Fruit fly (Drosophila melanogaster) whole organism, embryonic: ENCODE data around the gene dmrt93B.

Source experiments
- Blimp-1 ChIP-seq: fragments of 200-800 bp; sonication (Bioruptor generic); optimal IDR thresholded peaks from 3 replicates; lab custom pipeline; 2018; ENCODE audit warnings: missing biosample characterization, missing genetic modification characterization, mild to moderate bottlenecking, moderate library complexity, missing genetic modification reagents
- CG10462 ChIP-seq: fragments of 200-800 bp; sonication (Bioruptor generic); optimal IDR thresholded peaks from 2 replicates; lab custom pipeline; 2016; ENCODE audit warnings: missing biosample characterization, missing genetic modification characterization
- CG11696 ChIP-seq: fragments of 200-800 bp; sonication (Bioruptor generic); IDR thresholded peaks from 2 replicates; pipeline ENCODE4 v1.3.6; 2022; ENCODE audit warnings: missing biosample characterization, missing genetic modification characterization
- CG12769 ChIP-seq: fragments of 200-800 bp; sonication (Bioruptor generic); optimal IDR thresholded peaks from 2 replicates; lab custom pipeline; 2019; ENCODE audit warnings: missing biosample characterization, mild to moderate bottlenecking, missing genetic modification characterization, moderate library complexity
- CG17568 ChIP-seq: fragments of 200-800 bp; sonication (Bioruptor generic); optimal IDR thresholded peaks from 2 replicates; lab custom pipeline; 2018; ENCODE audit warnings: missing biosample characterization, mild to moderate bottlenecking, missing genetic modification characterization, moderate library complexity
- CG18011 ChIP-seq: fragments of 200-800 bp; sonication (Bioruptor generic); optimal IDR thresholded peaks from 2 replicates; lab custom pipeline; 2017; ENCODE audit warnings: missing biosample characterization, missing genetic modification characterization, mild to moderate bottlenecking, moderate library complexity, missing genotype
- CG2116 ChIP-seq: fragments of 200-800 bp; sonication (Bioruptor generic); optimal IDR thresholded peaks from 3 replicates; lab custom pipeline; 2018; ENCODE audit warnings: missing biosample characterization, mild to moderate bottlenecking, missing genetic modification characterization
- CG2875 ChIP-seq: fragments of 200-800 bp; sonication (Bioruptor generic); optimal IDR thresholded peaks from 2 replicates; lab custom pipeline; 2017; ENCODE audit warnings: missing biosample characterization, mild to moderate bottlenecking, missing genetic modification characterization, missing genetic modification reagents
- CG8089 ChIP-seq: fragments of 200-800 bp; sonication (Bioruptor generic); optimal IDR thresholded peaks from 3 replicates; lab custom pipeline; 2016; ENCODE audit warnings: missing biosample characterization, missing genetic modification characterization
- Drgx ChIP-seq: fragments of 200-800 bp; sonication (Bioruptor generic); IDR thresholded peaks from 2 replicates; pipeline ENCODE4 v1.3.6; 2022; ENCODE audit warnings: missing biosample characterization, missing genetic modification characterization
- Ets65A ChIP-seq: fragments of 200-800 bp; sonication (Bioruptor generic); peaks from one replicate; lab custom pipeline; 2016; ENCODE audit warnings: missing biosample characterization, missing genetic modification characterization
- Hsf ChIP-seq: fragments of 200-800 bp; sonication (Bioruptor generic); optimal IDR thresholded peaks from 3 replicates; lab custom pipeline; 2016; ENCODE audit warnings: missing biosample characterization, missing genetic modification characterization
- Med ChIP-seq: fragments of 200-800 bp; sonication (Bioruptor generic); peaks from one replicate; lab custom pipeline; 2016; ENCODE audit warnings: missing biosample characterization, missing genetic modification characterization, mild to moderate bottlenecking, inconsistent platforms, moderate library complexity
- Oli ChIP-seq: fragments of 200-800 bp; sonication (Bioruptor generic); optimal IDR thresholded peaks from 2 replicates; lab custom pipeline; 2018; ENCODE audit warnings: missing biosample characterization, mild to moderate bottlenecking, missing genetic modification characterization, moderate library complexity
- Pdp1 ChIP-seq, 2 experiments: fragments of 200-800 bp; sonication (Bioruptor generic); optimal IDR thresholded peaks; 3 replicates each; lab custom pipeline; 2016; ENCODE audit warnings: missing biosample characterization in 2 of 2, missing genetic modification characterization in 2 of 2, mild to moderate bottlenecking in 1 of 2, moderate library complexity in 1 of 2
- Sin3A ChIP-seq: fragments of >200 bp; optimal IDR thresholded peaks from 2 replicates; lab custom pipeline; 2018
- Six4 ChIP-seq: fragments of 200-800 bp; sonication (Bioruptor generic); optimal IDR thresholded peaks from 2 replicates; lab custom pipeline; 2016; ENCODE audit warnings: missing biosample characterization, missing genetic modification characterization
- Sry-δ ChIP-seq: fragments of 200-800 bp; sonication (Bioruptor generic); optimal IDR thresholded peaks from 2 replicates; lab custom pipeline; 2016; ENCODE audit warnings: missing biosample characterization, missing genetic modification characterization
- Xrp1 ChIP-seq: fragments of 200-800 bp; sonication (Bioruptor generic); IDR thresholded peaks from 2 replicates; pipeline ENCODE4 v1.3.6; 2022; ENCODE audit warnings: missing biosample characterization, missing genetic modification characterization
- YL-1 ChIP-seq: fragments of 200-800 bp; sonication (Bioruptor generic); optimal IDR thresholded peaks from 3 replicates; lab custom pipeline; 2017; ENCODE audit warnings: missing biosample characterization, mild to moderate bottlenecking, missing genetic modification characterization
- ato ChIP-seq: fragments of 200-800 bp; sonication (Bioruptor generic); IDR thresholded peaks from 2 replicates; pipeline ENCODE4 v1.3.6; 2022; ENCODE audit warnings: missing biosample characterization, missing genetic modification characterization; ENCODE audit not compliant: partially characterized antibody
- cato ChIP-seq: fragments of 200-800 bp; sonication (Bioruptor generic); optimal IDR thresholded peaks from 2 replicates; lab custom pipeline; 2016; ENCODE audit warnings: missing biosample characterization, missing genetic modification characterization, borderline replicate concordance
- chinmo ChIP-seq: fragments of 200-800 bp; sonication (Bioruptor generic); IDR thresholded peaks from 4 replicates; pipeline ENCODE4 v1.3.6; 2022; ENCODE audit warnings: missing biosample characterization, missing genetic modification characterization; ENCODE audit not compliant: partially characterized antibody
- ci ChIP-seq: fragments of 200-800 bp; sonication (Bioruptor generic); IDR thresholded peaks from 3 replicates; pipeline ENCODE4 v1.3.6; 2022; ENCODE audit warnings: missing biosample characterization, missing genetic modification characterization
- corto ChIP-seq: fragments of 200-800 bp; sonication (Bioruptor generic); optimal IDR thresholded peaks from 2 replicates; lab custom pipeline; 2016; ENCODE audit warnings: missing biosample characterization, mild to moderate bottlenecking, missing genetic modification characterization, moderate library complexity
- crp ChIP-seq, 2 experiments: fragments of 200-800 bp; sonication (Bioruptor generic); optimal IDR thresholded peaks; 2 replicates in 1 of 2; 3 replicates in 1 of 2; lab custom pipeline; 2017; ENCODE audit warnings: missing biosample characterization in 2 of 2, missing genetic modification characterization in 2 of 2, mild to moderate bottlenecking in 1 of 2, moderate library complexity in 1 of 2
- gce ChIP-seq: fragments of 200-800 bp; sonication (Bioruptor generic); IDR thresholded peaks from 3 replicates; pipeline ENCODE4 v1.3.6; 2022; ENCODE audit warnings: missing biosample characterization, missing genetic modification characterization
- gsb-n ChIP-seq: fragments of 200-800 bp; sonication (Bioruptor generic); optimal IDR thresholded peaks from 3 replicates; lab custom pipeline; 2018; ENCODE audit warnings: missing biosample characterization, mild to moderate bottlenecking, missing genetic modification characterization
- gt ChIP-seq: fragments of 200-800 bp; sonication (Bioruptor generic); IDR thresholded peaks from 2 replicates; pipeline ENCODE4 v1.3.6; 2022; ENCODE audit warnings: missing biosample characterization, missing genetic modification characterization
- maf-S ChIP-seq: fragments of 200-800 bp; sonication (Bioruptor generic); optimal IDR thresholded peaks from 2 replicates; lab custom pipeline; 2016; ENCODE audit warnings: missing biosample characterization, missing genetic modification characterization
- nom ChIP-seq: fragments of 200-800 bp; sonication (Bioruptor generic); optimal IDR thresholded peaks from 2 replicates; lab custom pipeline; 2017; ENCODE audit warnings: missing biosample characterization, missing genetic modification characterization, mild to moderate bottlenecking, moderate library complexity, missing genetic modification reagents
- sd ChIP-seq: fragments of 200-800 bp; sonication (Bioruptor generic); optimal IDR thresholded peaks from 3 replicates; lab custom pipeline; 2018; ENCODE audit warnings: missing biosample characterization, mild to moderate bottlenecking, missing genetic modification characterization, moderate library complexity
- sens ChIP-seq: fragments of 200-800 bp; sonication (Bioruptor generic); peaks from one replicate; lab custom pipeline; 2016; ENCODE audit warnings: missing biosample characterization, missing genetic modification characterization
- vvl ChIP-seq: fragments of 200-800 bp; sonication (Bioruptor generic); IDR thresholded peaks from 2 replicates; pipeline ENCODE4 v1.3.6; 2022; ENCODE audit warnings: missing biosample characterization, missing genetic modification characterization

dmrt93B gene

dm6 chr3R:21089416-21089815, 15.6 kb downstream of the dmrt93B start:
- TF ChIP-seq sens: peak; percentile 24
- 0 out of 2 replicates have a peak, but pooled peaks have one; percentile 12 for TF ChIP-seq Xrp1 (GFP tag; lab: Robert Waterston, UW)
- no peak for TF ChIP-seq CG2116 (GFP tag; lab: Kevin White, UChicago)
- TF ChIP-seq Sry-δ (GFP tag; lab: Kevin White, UChicago): no peak
- TF ChIP-seq chinmo (GFP tag; lab: Robert Waterston, UW): no peak
- TF ChIP-seq nom (GFP tag; lab: Kevin White, UChicago): peak; percentile 6
- no peak for TF ChIP-seq gt (GFP tag; lab: Robert Waterston, UW)
- TF ChIP-seq Drgx: peak; percentile 52; the same call in 1 of the 2 replicates

- TF ChIP-seq ato (GFP tag; lab: Robert Waterston, UW): 0 out of 2 replicates have a peak, but pooled peaks have one; percentile 16
- no peak for TF ChIP-seq corto (GFP tag; lab: Kevin White, UChicago)
- peak; percentile 51 for TF ChIP-seq CG12769 (tag; lab: Kevin White, UChicago)
- peak; percentile 51 for TF ChIP-seq Med (GFP tag; lab: Kevin White, UChicago)
- TF ChIP-seq gsb-n: no peak
- TF ChIP-seq Pdp1 (GFP tag; optimal IDR thresholded peaks at IDR 0.05; lab: Kevin White, UChicago): peak in 1 of 2 experiments; percentile 80
- TF ChIP-seq ci (GFP tag; lab: Robert Waterston, UW): 0 out of 3 replicates have a peak, but pooled peaks have one; percentile 36
- peak; percentile 77 for TF ChIP-seq Ets65A
- peak; percentile 7 for TF ChIP-seq sd (tag; lab: Kevin White, UChicago)
- TF ChIP-seq cato (GFP tag; lab: Kevin White, UChicago): no peak
- TF ChIP-seq, all 482 proteins: peak for 7
Measured at dm6 chr3R:21090230-21091021, 16.6 kb downstream of the dmrt93B start.

DNA sequence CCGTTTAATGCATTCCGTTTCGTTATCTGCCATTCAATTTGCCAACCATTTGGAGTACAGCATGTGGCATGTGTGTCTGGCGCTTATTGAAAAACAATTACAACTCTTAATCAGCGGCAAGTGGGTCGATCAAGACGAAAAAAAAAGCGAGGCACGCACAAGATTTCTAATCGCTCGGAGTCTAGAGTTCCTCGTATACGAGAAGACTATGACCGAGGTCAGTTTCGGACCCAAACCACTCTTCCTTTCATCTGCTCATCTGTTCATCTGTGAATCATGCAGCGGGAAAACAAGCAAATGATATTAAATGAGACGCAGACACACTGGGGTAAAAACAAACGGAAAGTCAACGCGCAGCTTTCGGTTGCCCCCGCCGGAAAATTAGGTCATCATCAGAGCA, 17.7 kb downstream of the dmrt93B start:
- TF ChIP-seq CG10462 (GFP tag; lab: Kevin White, UChicago) (no peak), CG11696 (GFP tag; lab: Robert Waterston, UW) (no peak), Oli (tag; lab: Kevin White, UChicago) (no peak), crp (GFP tag; optimal IDR thresholded peaks at IDR 0.05; lab: Kevin White, UChicago) (no peak), Blimp-1 (GFP tag; lab: Kevin White, UChicago) (peak; percentile 60), Xrp1 (GFP tag; lab: Robert Waterston, UW) (no peak), CG8089 (no peak), CG12769 (tag; lab: Kevin White, UChicago) (peak; percentile 45), CG18011 (GFP tag; lab: Kevin White, UChicago) (no peak), maf-S (GFP tag; lab: Kevin White, UChicago) (no peak), YL-1 (GFP tag; lab: Kevin White, UChicago) (no peak), chinmo (GFP tag; lab: Robert Waterston, UW) (0 out of 4 replicates have a peak, but pooled peaks have one; percentile 36), CG2875 (no peak), Sin3A (lab: Kevin White, UChicago) (no peak)

- no peak for TF ChIP-seq Six4 (GFP tag; lab: Kevin White, UChicago)
- TF ChIP-seq vvl: no peak
- no peak for TF ChIP-seq gce (GFP tag; lab: Robert Waterston, UW)
- TF ChIP-seq CG17568: no peak
- no peak for TF ChIP-seq Hsf (GFP tag; lab: Kevin White, UChicago)
- peak; percentile 76 for TF ChIP-seq sd (tag; lab: Kevin White, UChicago)
Measured at dm6 chr3R:21092036-21092435, 18.2 kb downstream of the dmrt93B start.
